Fruit fly (Drosophila melanogaster) whole organism, embryonic: Measurements from ENCODE around the gene janB.

Source experiments
- Bgb ChIP-seq: fragments of 200-800 bp; sonication (Bioruptor generic); IDR thresholded peaks from 2 replicates; pipeline ENCODE4 v1.3.6; 2022; ENCODE audit warnings: missing biosample characterization, missing genetic modification characterization; ENCODE audit not compliant: partially characterized antibody
- C15 ChIP-seq: fragments of 200-800 bp; sonication (Bioruptor generic); IDR thresholded peaks from 3 replicates; pipeline ENCODE4 v1.3.6; 2022; ENCODE audit warnings: missing biosample characterization, missing genetic modification characterization
- CG11456 ChIP-seq: fragments of 200-800 bp; sonication (Bioruptor generic); IDR thresholded peaks from 3 replicates; pipeline ENCODE4 v1.3.6; 2022; ENCODE audit warnings: missing biosample characterization, missing genetic modification characterization
- CG11696 ChIP-seq: fragments of 200-800 bp; sonication (Bioruptor generic); IDR thresholded peaks from 2 replicates; pipeline ENCODE4 v1.3.6; 2022; ENCODE audit warnings: missing biosample characterization, missing genetic modification characterization
- CG12236 ChIP-seq: fragments of 200-800 bp; sonication (Bioruptor generic); optimal IDR thresholded peaks from 2 replicates; lab custom pipeline; 2016; ENCODE audit warnings: missing biosample characterization, missing genetic modification characterization
- CG13287 ChIP-seq: fragments of 200-800 bp; sonication (Bioruptor generic); IDR thresholded peaks from 2 replicates; pipeline ENCODE4 v1.3.6; 2022; ENCODE audit warnings: missing biosample characterization, missing genetic modification characterization; ENCODE audit not compliant: partially characterized antibody
- CG13624 ChIP-seq: fragments of 200-800 bp; sonication (Bioruptor generic); optimal IDR thresholded peaks from 2 replicates; lab custom pipeline; 2016; ENCODE audit warnings: missing biosample characterization, missing genetic modification characterization
- CG15011 ChIP-seq: fragments of 200-800 bp; sonication (Bioruptor generic); optimal IDR thresholded peaks from 3 replicates; lab custom pipeline; 2018; ENCODE audit warnings: missing biosample characterization, mild to moderate bottlenecking, missing genetic modification characterization
- CG15073 ChIP-seq: fragments of 200-800 bp; sonication (Bioruptor generic); optimal IDR thresholded peaks from 2 replicates; lab custom pipeline; 2016; ENCODE audit warnings: missing biosample characterization, missing genetic modification characterization
- CG1602 ChIP-seq: fragments of 200-800 bp; sonication (Bioruptor generic); optimal IDR thresholded peaks from 3 replicates; lab custom pipeline; 2016; ENCODE audit warnings: missing biosample characterization, missing genetic modification characterization
- CG17568 ChIP-seq: fragments of 200-800 bp; sonication (Bioruptor generic); optimal IDR thresholded peaks from 2 replicates; lab custom pipeline; 2018; ENCODE audit warnings: missing biosample characterization, mild to moderate bottlenecking, missing genetic modification characterization, moderate library complexity
- CG2875 ChIP-seq: fragments of 200-800 bp; sonication (Bioruptor generic); optimal IDR thresholded peaks from 2 replicates; lab custom pipeline; 2017; ENCODE audit warnings: missing biosample characterization, mild to moderate bottlenecking, missing genetic modification characterization, missing genetic modification reagents
- CG30403 ChIP-seq: fragments of 200-800 bp; sonication (Bioruptor generic); optimal IDR thresholded peaks from 3 replicates; lab custom pipeline; 2016; ENCODE audit warnings: missing biosample characterization, missing genetic modification characterization
- CG31365 ChIP-seq: fragments of 200-800 bp; sonication (Bioruptor generic); optimal IDR thresholded peaks from 2 replicates; lab custom pipeline; 2018; ENCODE audit warnings: missing biosample characterization, mild to moderate bottlenecking, missing genetic modification characterization
- CG3726 ChIP-seq: fragments of 200-800 bp; sonication (Bioruptor generic); IDR thresholded peaks from 3 replicates; pipeline ENCODE4, ENCODE4 v1.3.6; 2022; ENCODE audit warnings: missing biosample characterization, missing genetic modification characterization
- CG6254 ChIP-seq: fragments of 200-800 bp; sonication (Bioruptor generic); optimal IDR thresholded peaks from 3 replicates; lab custom pipeline; 2017; ENCODE audit warnings: mild to moderate bottlenecking, missing biosample characterization, missing genetic modification reagents, missing genetic modification characterization
- CG6272 ChIP-seq: fragments of 200-800 bp; sonication (Bioruptor generic); IDR thresholded peaks from 2 replicates; pipeline ENCODE4 v1.3.6; 2022; ENCODE audit warnings: missing biosample characterization, missing genetic modification characterization
- CG6683 ChIP-seq: fragments of 200-800 bp; sonication (Bioruptor generic); optimal IDR thresholded peaks from 2 replicates; lab custom pipeline; 2017; ENCODE audit warnings: missing biosample characterization, mild to moderate bottlenecking, missing genetic modification characterization, missing genetic modification reagents
- CG7271 ChIP-seq: fragments of 200-800 bp; sonication (Bioruptor generic); optimal IDR thresholded peaks from 2 replicates; lab custom pipeline; 2018; ENCODE audit warnings: missing biosample characterization, mild to moderate bottlenecking, missing genetic modification characterization, moderate library complexity
- CG7372 ChIP-seq: fragments of 200-800 bp; sonication (Bioruptor generic); IDR thresholded peaks from 2 replicates; pipeline ENCODE4 v1.3.6; 2022; ENCODE audit warnings: missing biosample characterization, missing genetic modification characterization
- CG7786 ChIP-seq: fragments of 200-800 bp; sonication (Bioruptor generic); optimal IDR thresholded peaks from 2 replicates; lab custom pipeline; 2016; ENCODE audit warnings: missing biosample characterization, missing genetic modification characterization
- CG7963 ChIP-seq: fragments of 200-800 bp; sonication (Bioruptor generic); IDR thresholded peaks from 3 replicates; pipeline ENCODE4 v1.3.6; 2022; ENCODE audit warnings: missing biosample characterization, missing genetic modification characterization; ENCODE audit not compliant: partially characterized antibody
- CG9932 ChIP-seq: fragments of 200-800 bp; sonication (Bioruptor generic); IDR thresholded peaks from 2 replicates; pipeline ENCODE4 v1.3.6; 2022; ENCODE audit warnings: missing biosample characterization, missing genetic modification characterization
- Dad ChIP-seq: fragments of 200-800 bp; sonication (Bioruptor generic); optimal IDR thresholded peaks from 3 replicates; lab custom pipeline; 2016; ENCODE audit warnings: missing biosample characterization, missing genetic modification characterization
- Fer2 ChIP-seq: fragments of 200-800 bp; sonication (Bioruptor generic); optimal IDR thresholded peaks from 2 replicates; lab custom pipeline; 2018; ENCODE audit warnings: missing biosample characterization, mild to moderate bottlenecking, missing genetic modification characterization, moderate library complexity
- HLH54F ChIP-seq: fragments of 200-800 bp; sonication (Bioruptor generic); optimal IDR thresholded peaks from 3 replicates; lab custom pipeline; 2016; ENCODE audit warnings: missing biosample characterization, missing genetic modification characterization
- Neu2 ChIP-seq: fragments of 200-800 bp; sonication (Bioruptor generic); optimal IDR thresholded peaks from 3 replicates; lab custom pipeline; 2016; ENCODE audit warnings: missing biosample characterization, missing genetic modification characterization, borderline replicate concordance
- Nf-YA ChIP-seq: fragments of 200-800 bp; sonication (Bioruptor generic); IDR thresholded peaks from 2 replicates; pipeline ENCODE4 v1.3.6; 2022; ENCODE audit warnings: missing biosample characterization, missing genetic modification characterization
- Nf-YC ChIP-seq: fragments of 200-800 bp; optimal IDR thresholded peaks from 3 replicates; lab custom pipeline; 2019; ENCODE audit warnings: missing biosample characterization, mild to moderate bottlenecking, missing genetic modification characterization, moderate library complexity
- Opbp ChIP-seq: fragments of 200-800 bp; sonication (Bioruptor generic); IDR thresholded peaks from 3 replicates; pipeline ENCODE4 v1.3.6; 2022; ENCODE audit warnings: missing biosample characterization, missing genetic modification characterization; ENCODE audit not compliant: partially characterized antibody
- Vsx1 ChIP-seq: fragments of 200-800 bp; sonication (Bioruptor generic); optimal IDR thresholded peaks from 2 replicates; lab custom pipeline; 2017; ENCODE audit warnings: missing biosample characterization, mild to moderate bottlenecking, missing genetic modification characterization, missing genetic modification reagents
- ara ChIP-seq: fragments of 200-800 bp; sonication (Bioruptor generic); IDR thresholded peaks from 2 replicates; pipeline ENCODE4 v1.3.6; 2022; ENCODE audit warnings: missing biosample characterization, missing genetic modification characterization
- ato ChIP-seq: fragments of 200-800 bp; sonication (Bioruptor generic); IDR thresholded peaks from 2 replicates; pipeline ENCODE4 v1.3.6; 2022; ENCODE audit warnings: missing biosample characterization, missing genetic modification characterization; ENCODE audit not compliant: partially characterized antibody
- cato ChIP-seq: fragments of 200-800 bp; sonication (Bioruptor generic); optimal IDR thresholded peaks from 2 replicates; lab custom pipeline; 2016; ENCODE audit warnings: missing biosample characterization, missing genetic modification characterization, borderline replicate concordance
- chif ChIP-seq, 2 experiments: fragments of 200-800 bp; sonication (Bioruptor generic); optimal IDR thresholded peaks; 3 replicates each; lab custom pipeline; 2016; ENCODE audit warnings: missing biosample characterization in 2 of 2, missing genetic modification characterization in 2 of 2
- dmrt99B ChIP-seq: fragments of 200-800 bp; sonication (Bioruptor generic); optimal IDR thresholded peaks from 2 replicates; lab custom pipeline; 2018; ENCODE audit warnings: missing biosample characterization, mild to moderate bottlenecking, missing genetic modification characterization, moderate library complexity
- fd3F ChIP-seq: fragments of 200-800 bp; sonication (Bioruptor generic); optimal IDR thresholded peaks from 2 replicates; lab custom pipeline; 2018; ENCODE audit warnings: missing biosample characterization, mild to moderate bottlenecking, missing genetic modification characterization, moderate library complexity
- fru ChIP-seq: fragments of >200 bp; optimal IDR thresholded peaks from 2 replicates; lab custom pipeline; 2017
- ftz-f1 ChIP-seq: fragments of 200-800 bp; sonication (Bioruptor generic); optimal IDR thresholded peaks from 2 replicates; lab custom pipeline; 2016; ENCODE audit warnings: missing biosample characterization, missing genetic modification characterization
- grn ChIP-seq: fragments of 200-800 bp; sonication (Bioruptor generic); optimal IDR thresholded peaks from 3 replicates; lab custom pipeline; 2017; ENCODE audit warnings: missing biosample characterization, missing genetic modification characterization
- her ChIP-seq: fragments of 200-800 bp; sonication (Bioruptor generic); optimal IDR thresholded peaks from 2 replicates; lab custom pipeline; 2016; ENCODE audit warnings: missing biosample characterization, missing genetic modification characterization
- hkb ChIP-seq, 2 experiments: fragments of 200-800 bp in 1 of 2; fragments of >200 bp in 1 of 2; sonication (Bioruptor generic) in 1 of 2; IDR thresholded peaks in 1 of 2; optimal IDR thresholded peaks in 1 of 2; 2 replicates each; pipeline versions ENCODE4 v1.3.6 to Lab custom; 2017 to 2022; ENCODE audit warnings: missing biosample characterization in 1 of 2, missing genetic modification characterization in 1 of 2
- hth ChIP-seq: fragments of >200 bp; optimal IDR thresholded peaks from 2 replicates; lab custom pipeline; 2017; ENCODE audit warnings: inconsistent platforms
- lab ChIP-seq: fragments of 200-800 bp; sonication (Bioruptor generic); optimal IDR thresholded peaks from 3 replicates; lab custom pipeline; 2017; ENCODE audit warnings: missing biosample characterization, missing genetic modification characterization, mild to moderate bottlenecking, moderate library complexity, missing genetic modification reagents
- lilli ChIP-seq: fragments of 200-800 bp; sonication (Bioruptor generic); optimal IDR thresholded peaks from 3 replicates; lab custom pipeline; 2016; ENCODE audit warnings: missing biosample characterization, missing genetic modification characterization
- nmo ChIP-seq: fragments of 200-800 bp; sonication (Bioruptor generic); optimal IDR thresholded peaks from 2 replicates; lab custom pipeline; 2018; ENCODE audit warnings: missing biosample characterization, mild to moderate bottlenecking, missing genetic modification characterization, moderate library complexity
- psq ChIP-seq: fragments of 200-800 bp; sonication (Bioruptor generic); optimal IDR thresholded peaks from 2 replicates; lab custom pipeline; 2017; ENCODE audit warnings: missing biosample characterization, missing genetic modification characterization
- sna ChIP-seq: fragments of 200-800 bp; sonication (Bioruptor generic); IDR thresholded peaks from 2 replicates; pipeline ENCODE4 v1.3.6; 2022; ENCODE audit warnings: missing biosample characterization, missing genetic modification characterization; ENCODE audit not compliant: partially characterized antibody
- ssp ChIP-seq: fragments of 200-800 bp; sonication (Bioruptor generic); IDR thresholded peaks from 2 replicates; pipeline ENCODE4 v1.3.6; 2022; ENCODE audit warnings: missing biosample characterization, missing genetic modification characterization

Gene janB

DNA sequence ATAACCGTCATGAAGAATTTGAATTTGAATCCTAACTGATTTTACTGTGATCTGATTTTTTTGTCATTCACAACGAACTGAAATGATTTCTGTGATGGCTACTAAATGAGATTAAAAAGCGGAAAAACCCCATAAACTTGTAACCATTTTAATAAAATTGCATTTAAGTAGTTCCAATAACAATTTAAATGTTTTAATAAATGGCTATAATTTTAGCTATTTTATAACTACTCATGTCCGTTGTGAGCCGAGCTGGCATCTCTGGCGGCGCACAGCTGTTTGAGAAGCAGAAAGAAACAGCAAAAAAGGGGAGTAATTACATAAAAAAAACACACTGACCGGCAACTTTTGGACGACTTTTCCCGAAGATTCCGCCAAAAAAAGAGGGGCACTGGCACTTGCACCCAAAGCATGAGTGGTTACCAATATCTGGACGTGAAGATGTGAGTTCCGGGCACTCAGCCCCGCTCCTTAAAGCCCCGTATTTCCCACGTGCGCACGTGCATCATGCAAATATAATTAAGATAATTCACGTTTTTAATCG is 18.1 kb upstream of the janB start, which contains the start of the genes CG7950 and Rpp14a (continued):
- TF ChIP-seq dmrt99B (tag; lab: Kevin White, UChicago) (peak; percentile 60), CG31365 (tag; lab: Kevin White, UChicago) (no peak), fru (no peak), Bgb (GFP tag; lab: Robert Waterston, UW) (no peak), ssp (GFP tag; lab: Robert Waterston, UW) (peak; percentile 47), hth (lab: Kevin White, UChicago) (no peak), lilli (GFP tag; lab: Kevin White, UChicago) (peak; percentile 92), HLH54F (GFP tag; lab: Kevin White, UChicago) (peak; percentile 88), CG7271 (tag; lab: Kevin White, UChicago) (no peak), lab (GFP tag; lab: Kevin White, UChicago) (peak; percentile 84), cato (GFP tag; lab: Kevin White, UChicago) (peak; percentile 58), ftz-f1 (GFP tag; lab: Kevin White, UChicago) (no peak), CG1602 (GFP tag; lab: Kevin White, UChicago) (peak; percentile 84), Vsx1 (GFP tag; lab: Kevin White, UChicago) (no peak), CG17568 (GFP tag; lab: Kevin White, UChicago) (no peak), CG13624 (GFP tag; lab: Kevin White, UChicago) (peak; percentile 73), CG15073 (GFP tag; lab: Kevin White, UChicago) (no peak), psq (GFP tag; lab: Kevin White, UChicago) (peak; percentile 21), ara (GFP tag; lab: Robert Waterston, UW) (peak; percentile 79), chif (GFP tag; optimal IDR thresholded peaks at IDR 0.05; lab: Kevin White, UChicago) (peak; percentile 68 to 86), ato (no peak), grn (GFP tag; lab: Kevin White, UChicago) (no peak), fd3F (GFP tag; lab: Kevin White, UChicago) (peak; percentile 69), CG7786 (GFP tag; lab: Kevin White, UChicago) (peak; percentile 77), C15 (GFP tag; lab: Robert Waterston, UW) (no peak), hkb (optimal IDR thresholded peaks at IDR 0.05; lab: Kevin White, UChicago) (no peak), hkb (GFP tag; IDR thresholded peaks at IDR 0.05; lab: Robert Waterston, UW) (peak; percentile 83), Nf-YA (no peak), nmo (GFP tag; lab: Kevin White, UChicago) (peak; percentile 67), CG6254 (no peak), CG2875 (peak; percentile 39), CG30403 (peak; percentile 87), sna (GFP tag; lab: Robert Waterston, UW) (peak; percentile 37; the same call in 1 of the 2 replicates), Fer2 (peak; percentile 26), CG7372 (peak; percentile 70; the same call in 1 of the 2 replicates), CG11456 (GFP tag; lab: Robert Waterston, UW) (peak; percentile 73; the same call in 2 of the 3 replicates), Dad (GFP tag; lab: Kevin White, UChicago) (peak; percentile 62), Opbp (GFP tag; lab: Robert Waterston, UW) (no peak), her (GFP tag; lab: Kevin White, UChicago) (peak; percentile 64), CG3726 (GFP tag; lab: Robert Waterston, UW) (0 out of 3 replicates have a peak, but pooled peaks have one; percentile 12), Neu2 (GFP tag; lab: Kevin White, UChicago) (peak; percentile 57), CG6683 (GFP tag; lab: Kevin White, UChicago) (no peak), CG6272 (GFP tag; lab: Robert Waterston, UW) (peak; percentile 68; the same call in 1 of the 2 replicates), CG11696 (peak; percentile 40; the same call in 1 of the 2 replicates), CG7963 (GFP tag; lab: Robert Waterston, UW) (no peak), CG13287 (GFP tag; lab: Robert Waterston, UW) (peak; percentile 26; the same call in 1 of the 2 replicates), CG12236 (GFP tag; lab: Kevin White, UChicago) (peak; percentile 44), CG15011 (GFP tag; lab: Kevin White, UChicago) (no peak), Nf-YC (tag; lab: Kevin White, UChicago) (peak; percentile 65), CG9932 (GFP tag; lab: Robert Waterston, UW) (peak; percentile 93)
